Worm (Caenorhabditis elegans) whole organism, young adult: Measurements from ENCODE around the gene F58H7.5.

ENCODE experiments used
- cebp-1 ChIP-seq, 2 experiments: fragments of 200-800 bp in 1 of 2; sonication (Bioruptor generic) in 1 of 2; sonication (generic microtip) in 1 of 2; IDR thresholded peaks in 1 of 2; optimal IDR thresholded peaks in 1 of 2; 2 replicates each; pipeline versions ENCODE4 v1.3.6 to Lab custom; 2017 to 2022; ENCODE audit warnings: missing compliant biosample characterization in 2 of 2, missing genetic modification characterization in 2 of 2, mild to moderate bottlenecking in 1 of 2, missing genetic modification reagents in 1 of 2, moderate library complexity in 1 of 2
- lag-1 ChIP-seq: fragments of 200-800 bp; sonication (Bioruptor generic); IDR thresholded peaks from 2 replicates; pipeline ENCODE4 v1.3.6; 2022; ENCODE audit warnings: missing genetic modification reagents, missing genetic modification characterization, missing compliant biosample characterization

- TF ChIP-seq lag-1 (GFP tag; lab: Robert Waterston, UW), result no peak
- no peak for TF ChIP-seq cebp-1 (GFP tag; IDR thresholded peaks at IDR 0.05; lab: Robert Waterston, UW)
- no peak for TF ChIP-seq cebp-1 (tag; optimal IDR thresholded peaks at IDR 0.05; lab: Kevin White, UChicago)
These were observed 31.8 kb downstream of the F58H7.5 start for ce11 chrIV:951569-951968.
